Fruit fly (Drosophila melanogaster): ENCODE measurements around the gene Eip74EF.

Eip74EF gene

dm6 chr3L:17665084-17665576 lies 46.0 kb upstream of the Eip74EF start (continued):
- no peak for TF ChIP-seq HHEX (GFP tag; optimal IDR thresholded peaks at IDR 0.05)
- TF ChIP-seq pum (GFP tag; optimal IDR thresholded peaks at IDR 0.05) = no peak
- TF ChIP-seq Dbx (GFP tag; IDR thresholded peaks at IDR 0.05) = peak; percentile 25; the same call in 1 of the 3 replicates
- no peak for TF ChIP-seq bab2 (GFP tag; optimal IDR thresholded peaks at IDR 0.05)
- TF ChIP-seq CG10267 (tag; optimal IDR thresholded peaks at IDR 0.05) = no peak
- no peak for TF ChIP-seq Max (GFP tag; optimal IDR thresholded peaks at IDR 0.05)
- no peak for TF ChIP-seq peb (GFP tag; IDR thresholded peaks at IDR 0.05)
- no peak for TF ChIP-seq Bteb2 (GFP tag; optimal IDR thresholded peaks at IDR 0.05)
- TF ChIP-seq CG4820 (GFP tag; optimal IDR thresholded peaks at IDR 0.05) = no peak
- no peak for TF ChIP-seq Opbp (GFP tag; IDR thresholded peaks at IDR 0.05; ENCODE audit: partially characterized antibody)
- TF ChIP-seq GATAe (GFP tag; conservative IDR thresholded peaks at IDR 0.05) = peak; percentile 76
- TF ChIP-seq CG2202 (tag; optimal IDR thresholded peaks at IDR 0.05) = no peak
- TF ChIP-seq Gsc (GFP tag; IDR thresholded peaks at IDR 0.05) = no peak
- no peak for TF ChIP-seq yki (optimal IDR thresholded peaks at IDR 0.05)
- no peak for TF ChIP-seq eve (GFP tag; optimal IDR thresholded peaks at IDR 0.05)
- TF ChIP-seq corto (GFP tag; optimal IDR thresholded peaks at IDR 0.05) = peak; percentile 22
- TF ChIP-seq Atf3 (GFP tag; optimal IDR thresholded peaks at IDR 0.05) = no peak
- TF ChIP-seq Nf-YC (tag; optimal IDR thresholded peaks at IDR 0.05) = peak; percentile 6
- TF ChIP-seq CG7357 (GFP tag; IDR thresholded peaks at IDR 0.05) = no peak
- TF ChIP-seq Atf-2 (GFP tag; optimal IDR thresholded peaks at IDR 0.05) = no peak
- no peak for TF ChIP-seq Ravus (GFP tag; IDR thresholded peaks at IDR 0.05)
- TF ChIP-seq CG1647 (GFP tag; optimal IDR thresholded peaks at IDR 0.05) = no peak
- TF ChIP-seq Dip3 (GFP tag; optimal IDR thresholded peaks at IDR 0.05) = no peak
- TF ChIP-seq CG16813 (GFP tag; IDR thresholded peaks at IDR 0.05; ENCODE audit: partially characterized antibody) = 0 out of 3 replicates have a peak, but pooled peaks have one; percentile 34
- no peak for TF ChIP-seq CG30431 (GFP tag; optimal IDR thresholded peaks at IDR 0.05)
- TF ChIP-seq Sin3A (optimal IDR thresholded peaks at IDR 0.05) = no peak
- TF ChIP-seq sima (GFP tag; optimal IDR thresholded peaks at IDR 0.05) = no peak
- peak; percentile 100 for TF ChIP-seq CG13894 (tag; optimal IDR thresholded peaks at IDR 0.05)
- no peak for TF ChIP-seq CG17829 (tag; optimal IDR thresholded peaks at IDR 0.05)
- TF ChIP-seq CG11696 (GFP tag; IDR thresholded peaks at IDR 0.05) = no peak
- TF ChIP-seq cad (GFP tag; optimal IDR thresholded peaks at IDR 0.05) = no peak
- no peak for TF ChIP-seq pho (GFP tag; optimal IDR thresholded peaks at IDR 0.05)
- no peak for TF ChIP-seq CG4282 (GFP tag; optimal IDR thresholded peaks at IDR 0.05)
- TF ChIP-seq CG1603 (tag; optimal IDR thresholded peaks at IDR 0.05) = no peak
- TF ChIP-seq CG2129 (GFP tag; IDR thresholded peaks at IDR 0.05; ENCODE audit: partially characterized antibody) = no peak
- TF ChIP-seq ro (GFP tag; IDR thresholded peaks at IDR 0.05) = no peak
- no peak for TF ChIP-seq BtbVII (GFP tag; optimal IDR thresholded peaks at IDR 0.05)
- no peak for TF ChIP-seq gsb (GFP tag; IDR thresholded peaks at IDR 0.05)
- peak; percentile 97 for TF ChIP-seq Deaf1 (tag; optimal IDR thresholded peaks at IDR 0.05)
- TF ChIP-seq lab (GFP tag; optimal IDR thresholded peaks at IDR 0.05) = peak; percentile 79
- no peak for TF ChIP-seq CG6689 (GFP tag; IDR thresholded peaks at IDR 0.05)
- TF ChIP-seq Blimp-1 (GFP tag; optimal IDR thresholded peaks at IDR 0.05) = no peak
- TF ChIP-seq Pdp1 (GFP tag; optimal IDR thresholded peaks at IDR 0.05) = peak in 1 of 2 experiments; percentile 99
- peak; percentile 31; the same call in 1 of the 2 replicates for TF ChIP-seq Bgb (GFP tag; IDR thresholded peaks at IDR 0.05; ENCODE audit: partially characterized antibody)
- TF ChIP-seq CG15011 (GFP tag; optimal IDR thresholded peaks at IDR 0.05) = peak; percentile 6
- peak; percentile 57 for TF ChIP-seq abd-A (tag; optimal IDR thresholded peaks at IDR 0.05)
- TF ChIP-seq en (GFP tag; optimal IDR thresholded peaks at IDR 0.05) = no peak
- no peak for TF ChIP-seq CG11504 (tag; optimal IDR thresholded peaks at IDR 0.05)
- TF ChIP-seq ken (GFP tag; IDR thresholded peaks at IDR 0.05) = no peak
- TF ChIP-seq CG3838 (GFP tag; optimal IDR thresholded peaks at IDR 0.05) = no peak
- no peak for TF ChIP-seq HLH4C (GFP tag; IDR thresholded peaks at IDR 0.05; ENCODE audit: partially characterized antibody)
- no peak for TF ChIP-seq CG1233 (GFP tag; optimal IDR thresholded peaks at IDR 0.05)
